Worm (Caenorhabditis elegans): ENCODE data around the gene D1086.19.
"Not testable (repeated sequence)": the region's sequence is repeated elsewhere in the genome, so short reads cannot be mapped to it uniquely, and the experiment has no call there.

The D1086.19 gene

ce11 chrV:14088051-14088450, at the start of gene D1086.19:
TSS of gene D1086.19 (plus strand) at chrV:14088351.
- no peak for TF ChIP-seq unc-62 (GFP tag; optimal IDR thresholded peaks at IDR 0.05)

- not testable (repeated sequence) for TF ChIP-seq unc-62 (GFP tag; optimal IDR thresholded peaks at IDR 0.05)
Measured at ce11 chrV:14049274-14049673, 38.9 kb upstream of the D1086.19 start, which contains the start of gene F58D12.1. TSS of gene F58D12.1 (plus strand) at chrV:14049574.

ce11 chrV:14057540-14057939, 30.6 kb upstream of the D1086.19 start, which contains the start of gene F58D12.3:
TSS of gene F58D12.3 (plus strand) at chrV:14057840.
- TF ChIP-seq unc-62 (GFP tag; optimal IDR thresholded peaks at IDR 0.05): no peak

ce11 chrV:14063980-14064379, 24.2 kb upstream of the D1086.19 start:
- TF ChIP-seq unc-62 (GFP tag; optimal IDR thresholded peaks at IDR 0.05): no peak

- no peak for TF ChIP-seq unc-62 (GFP tag; optimal IDR thresholded peaks at IDR 0.05)
Measured at ce11 chrV:14064422-14064821, 23.7 kb upstream of the D1086.19 start, which contains the start of gene D1086.21. TSS of gene D1086.21 (plus strand) at chrV:14064722.

- no peak for TF ChIP-seq unc-62 (GFP tag; optimal IDR thresholded peaks at IDR 0.05)
Measured at ce11 chrV:14067816-14068296, 20.3 kb upstream of the D1086.19 start, which contains the start of gene D1086.17. TSS of gene D1086.17 (plus strand) at chrV:14067866.

ce11 chrV:14069899-14070298, 18.3 kb upstream of the D1086.19 start:
- no peak for TF ChIP-seq unc-62 (GFP tag; optimal IDR thresholded peaks at IDR 0.05)

ce11 chrV:14074160-14074559, 14.0 kb upstream of the D1086.19 start, which contains the start of gene D1086.11:
TSS of gene D1086.11 (plus strand) at chrV:14074460.
- no peak for TF ChIP-seq unc-62 (GFP tag; optimal IDR thresholded peaks at IDR 0.05)

ce11 chrV:14079501-14079900, 8.7 kb upstream of the D1086.19 start, which contains the start of gene D1086.6:
TSS of gene D1086.6 (plus strand) at chrV:14079801.
- TF ChIP-seq unc-62 (GFP tag; optimal IDR thresholded peaks at IDR 0.05): no peak

- TF ChIP-seq unc-62 (GFP tag; optimal IDR thresholded peaks at IDR 0.05): no peak
Measured at ce11 chrV:14082453-14082852, 5.7 kb upstream of the D1086.19 start, which contains the start of gene D1086.10. TSS of gene D1086.10 (plus strand) at chrV:14082753.

ce11 chrV:14083970-14084369, 4.2 kb upstream of the D1086.19 start, which contains the start of gene D1086.7:
TSS of gene D1086.7 (plus strand) at chrV:14084270.
- no peak for TF ChIP-seq unc-62 (GFP tag; optimal IDR thresholded peaks at IDR 0.05)

- no peak for TF ChIP-seq unc-62 (GFP tag; optimal IDR thresholded peaks at IDR 0.05)
Measured at ce11 chrV:14085589-14085988, 2.6 kb upstream of the D1086.19 start, which contains the start of gene D1086.18. TSS of gene D1086.18 (plus strand) at chrV:14085889.

ce11 chrV:14090309-14090967, 2.3 kb downstream of the D1086.19 start, which contains the start of the genes D1086.5 and him-5:
TSS of gene D1086.5 (minus strand) at chrV:14090359.
TSS of gene him-5 (plus strand) at chrV:14090426.
- TF ChIP-seq unc-62 (GFP tag; optimal IDR thresholded peaks at IDR 0.05): no peak

ce11 chrV:14092403-14092802, 4.3 kb downstream of the D1086.19 start, which contains the start of gene D1086.3:
TSS of gene D1086.3 (plus strand) at chrV:14092792.
- TF ChIP-seq unc-62 (GFP tag; optimal IDR thresholded peaks at IDR 0.05): no peak

ce11 chrV:14093805-14094204, 5.7 kb downstream of the D1086.19 start, which contains the start of gene D1086.8:
TSS of gene D1086.8 (plus strand) at chrV:14094105.
- TF ChIP-seq unc-62 (GFP tag; optimal IDR thresholded peaks at IDR 0.05): no peak

- no peak for TF ChIP-seq unc-62 (GFP tag; optimal IDR thresholded peaks at IDR 0.05)
Measured at ce11 chrV:14094546-14094945, 6.4 kb downstream of the D1086.19 start.

ce11 chrV:14094953-14095352, 6.8 kb downstream of the D1086.19 start:
- no peak for TF ChIP-seq unc-62 (GFP tag; optimal IDR thresholded peaks at IDR 0.05)

Data from whole organism, dauer.